Worm (Caenorhabditis elegans) whole organism, L4 larva: ENCODE measurements around the gene R11F4.2.

Experiments used
- F10B5.3 ChIP-seq: sonication (generic microtip); optimal IDR thresholded peaks from 2 replicates; lab custom pipeline; 2016; ENCODE audit warnings: mild to moderate bottlenecking, missing genetic modification characterization, missing compliant biosample characterization
- F49E8.2 ChIP-seq: sonication (generic microtip); optimal IDR thresholded peaks from 2 replicates; lab custom pipeline; 2016; ENCODE audit warnings: missing compliant biosample characterization, mild to moderate bottlenecking, missing genetic modification characterization, borderline replicate concordance
- Y105C5A.15 ChIP-seq: fragments of 200-800 bp; sonication (Bioruptor generic); IDR thresholded peaks from 2 replicates; pipeline ENCODE4 v1.3.6; 2022; ENCODE audit warnings: missing genetic modification characterization, missing compliant biosample characterization
- Y48G9A.11 ChIP-seq: fragments of 200-800 bp; sonication (Bioruptor generic); IDR thresholded peaks from 2 replicates; pipeline ENCODE4 v1.3.6; 2022; ENCODE audit warnings: missing genetic modification reagents, missing genetic modification characterization, missing compliant biosample characterization
- Y75B8A.6 ChIP-seq: fragments of 200-800 bp; sonication (Bioruptor generic); IDR thresholded peaks from 2 replicates; pipeline ENCODE4 v1.3.6; 2022; ENCODE audit warnings: missing genetic modification reagents, missing genetic modification characterization, missing compliant biosample characterization
- ZK337.2 ChIP-seq: fragments of 200-800 bp; sonication (Bioruptor generic); IDR thresholded peaks from 2 replicates; pipeline ENCODE4 v1.3.6; 2022; ENCODE audit warnings: missing genetic modification reagents, missing genetic modification characterization, missing compliant biosample characterization
- aha-1 ChIP-seq: fragments of 150-350 bp; peaks from one replicate; lab custom pipeline; 2014; ENCODE audit warnings: missing biosample characterization, missing genetic modification characterization
- aly-2 ChIP-seq: sonication (generic microtip); optimal IDR thresholded peaks from 2 replicates; lab custom pipeline; 2018; ENCODE audit warnings: missing biosample characterization, missing genetic modification characterization
- ama-1 ChIP-seq: fragments of 150-350 bp; optimal IDR thresholded peaks from 2 replicates; lab custom pipeline; 2014; ENCODE audit warnings: inconsistent platforms, mixed read lengths
- arid-1 ChIP-seq: fragments of 200-800 bp; sonication (Bioruptor generic); conservative IDR thresholded peaks from 2 replicates; pipeline ENCODE4 v1.3.6; 2022; ENCODE audit warnings: missing genetic modification reagents, missing genetic modification characterization, missing compliant biosample characterization
- daf-12 ChIP-seq: fragments of 150-350 bp; optimal IDR thresholded peaks from 2 replicates; lab custom pipeline; 2014; ENCODE audit warnings: missing biosample characterization, missing genetic modification reagents, missing genetic modification characterization
- dmd-8 ChIP-seq: fragments of 200-800 bp; sonication (Bioruptor generic); IDR thresholded peaks from 2 replicates; pipeline ENCODE4 v1.3.6; 2022; ENCODE audit warnings: missing genetic modification characterization, missing compliant biosample characterization
- duxl-1 ChIP-seq: sonication (generic microtip); optimal IDR thresholded peaks from 2 replicates; lab custom pipeline; 2016; ENCODE audit warnings: mild to moderate bottlenecking, missing genetic modification characterization, moderate library complexity, missing compliant biosample characterization; ENCODE audit not compliant: poor library complexity
- dve-1 ChIP-seq: sonication (generic microtip); optimal IDR thresholded peaks from 2 replicates; lab custom pipeline; 2017; ENCODE audit warnings: antibody characterized with exemption, mild to moderate bottlenecking, missing genetic modification characterization, missing compliant biosample characterization; ENCODE audit not compliant: insufficient read depth
- egl-43 ChIP-seq: fragments of 200-800 bp; sonication (Bioruptor generic); IDR thresholded peaks from 2 replicates; pipeline ENCODE4 v1.3.6; 2022; ENCODE audit warnings: missing genetic modification reagents, missing genetic modification characterization, missing compliant biosample characterization
- hlh-11 ChIP-seq: fragments of 200-800 bp; sonication (Bioruptor generic); optimal IDR thresholded peaks from 2 replicates; lab custom pipeline; 2018; ENCODE audit warnings: mild to moderate bottlenecking, missing genetic modification characterization, missing compliant biosample characterization
- lin-1 ChIP-seq: fragments of 200-800 bp; sonication (Bioruptor generic); IDR thresholded peaks from 2 replicates; pipeline ENCODE4 v1.3.6; 2022; ENCODE audit warnings: missing genetic modification reagents, missing genetic modification characterization, missing compliant biosample characterization
- lin-13 ChIP-seq: fragments of 150-350 bp; optimal IDR thresholded peaks from 2 replicates; lab custom pipeline; 2014; ENCODE audit warnings: missing biosample characterization, missing genetic modification reagents, missing genetic modification characterization
- lin-15B ChIP-seq: fragments of 150-350 bp; sonication (generic microtip); optimal IDR thresholded peaks from 3 replicates; lab custom pipeline; 2014; ENCODE audit warnings: missing biosample characterization, missing genetic modification characterization
- lin-38 ChIP-seq: fragments of 200-800 bp; sonication (Bioruptor generic); IDR thresholded peaks from 2 replicates; pipeline ENCODE4 v1.3.6; 2022; ENCODE audit warnings: missing genetic modification reagents, missing genetic modification characterization, missing compliant biosample characterization
- mdt-29 ChIP-seq: fragments of 200-800 bp; sonication (Bioruptor generic); IDR thresholded peaks from 2 replicates; pipeline ENCODE4 v1.3.6; 2022; ENCODE audit warnings: missing genetic modification reagents, missing genetic modification characterization, missing compliant biosample characterization
- nhr-25 ChIP-seq: sonication (generic microtip); optimal IDR thresholded peaks from 2 replicates; lab custom pipeline; 2017; ENCODE audit warnings: missing genetic modification characterization, mild to moderate bottlenecking, missing compliant biosample characterization, antibody characterized with exemption, moderate library complexity, borderline replicate concordance; ENCODE audit not compliant: insufficient read depth
- nhr-6 ChIP-seq: fragments of 150-350 bp; optimal IDR thresholded peaks from 2 replicates; lab custom pipeline; 2014; ENCODE audit warnings: missing biosample characterization, missing genetic modification characterization
- pha-4 ChIP-seq, 2 experiments: fragments of 150-350 bp in 1 of 2; fragments of 200-800 bp in 1 of 2; sonication (Bioruptor generic) in 1 of 2; IDR thresholded peaks in 1 of 2; optimal IDR thresholded peaks in 1 of 2; 2 replicates each; pipeline versions ENCODE4 v1.3.6 to Lab custom; 2014 to 2022; ENCODE audit warnings: missing genetic modification characterization in 2 of 2, missing genetic modification reagents in 2 of 2, missing biosample characterization in 1 of 2, missing compliant biosample characterization in 1 of 2
- saeg-2 ChIP-seq: fragments of 200-800 bp; sonication (Bioruptor generic); IDR thresholded peaks from 2 replicates; pipeline ENCODE4 v1.3.6; 2022; ENCODE audit warnings: missing genetic modification reagents, missing genetic modification characterization, missing compliant biosample characterization
- set-16 ChIP-seq: fragments of 200-800 bp; sonication (Bioruptor generic); IDR thresholded peaks from 2 replicates; pipeline ENCODE4 v1.3.6; 2022; ENCODE audit warnings: missing genetic modification reagents, missing genetic modification characterization, missing compliant biosample characterization
- snpc-1.2 ChIP-seq: fragments of 200-800 bp; sonication (Bioruptor generic); IDR thresholded peaks from 2 replicates; pipeline ENCODE4 v1.3.6; 2022; ENCODE audit warnings: missing genetic modification reagents, missing genetic modification characterization, missing compliant biosample characterization
- spr-3 ChIP-seq: fragments of 200-800 bp; sonication (Bioruptor generic); optimal IDR thresholded peaks from 2 replicates; lab custom pipeline; 2018; ENCODE audit warnings: mild to moderate bottlenecking, missing genetic modification characterization, missing compliant biosample characterization
- tra-1 ChIP-seq: fragments of 200-800 bp; sonication (Bioruptor generic); IDR thresholded peaks from 2 replicates; pipeline ENCODE4 v1.3.6; 2022; ENCODE audit warnings: missing genetic modification reagents, missing genetic modification characterization, missing compliant biosample characterization
- unc-130 ChIP-seq: sonication (generic microtip); optimal IDR thresholded peaks from 2 replicates; lab custom pipeline; 2016; ENCODE audit warnings: missing genetic modification reagents, missing genetic modification characterization, missing compliant biosample characterization
- unc-39 ChIP-seq: sonication (generic microtip); optimal IDR thresholded peaks from 2 replicates; lab custom pipeline; 2017; ENCODE audit warnings: missing biosample characterization, missing genetic modification characterization
- unc-62 ChIP-seq, 3 experiments: fragments of 150-350 bp in 1 of 3; sonication (generic microtip); optimal IDR thresholded peaks in 2 of 3; peaks in 1 of 3; 1 replicate in 1 of 3; 2 replicates in 2 of 3; lab custom pipeline; 2014 to 2017; ENCODE audit warnings: missing biosample characterization in 3 of 3, missing genetic modification characterization in 3 of 3, missing genetic modification reagents in 3 of 3, missing genotype in 1 of 3
- zag-1 ChIP-seq: fragments of 150-350 bp; optimal IDR thresholded peaks from 2 replicates; lab custom pipeline; 2014; ENCODE audit warnings: missing biosample characterization, missing genetic modification characterization
- zip-11 ChIP-seq: fragments of 200-800 bp; sonication (Bioruptor generic); IDR thresholded peaks from 2 replicates; pipeline ENCODE4 v1.3.6; 2022; ENCODE audit warnings: missing genetic modification characterization, missing compliant biosample characterization
- zip-2 ChIP-seq: fragments of 150-350 bp; optimal IDR thresholded peaks from 2 replicates; lab custom pipeline; 2014; ENCODE audit warnings: missing biosample characterization, missing genetic modification characterization

The R11F4.2 gene

ce11 chrII:4082754-4083153, at the start of gene R11F4.2:
Gene R11F4.2 (plus strand): TSS chrII:4083054.
- no peak for TF ChIP-seq spr-3 (GFP tag; lab: Kevin White, UChicago)
- no peak for TF ChIP-seq nhr-25 (tag; lab: Kevin White, UChicago)
- no peak for TF ChIP-seq duxl-1 (tag; lab: Kevin White, UChicago)
- no peak for TF ChIP-seq unc-39 (tag; lab: Kevin White, UChicago)
- no peak for TF ChIP-seq lin-15B (tag; lab: Kevin White, UChicago)
- no peak for TF ChIP-seq tra-1
- TF ChIP-seq dmd-8, result no peak
- TF ChIP-seq lin-1 (GFP tag; lab: Robert Waterston, UW), result no peak
- no peak for TF ChIP-seq saeg-2 (GFP tag; lab: Robert Waterston, UW)
- no peak for TF ChIP-seq zip-11 (GFP tag; lab: Robert Waterston, UW)
- no peak for TF ChIP-seq aly-2
- TF ChIP-seq daf-12 (tag; lab: Kevin White, UChicago), result no peak
- no peak for TF ChIP-seq Y105C5A.15 (GFP tag; lab: Robert Waterston, UW)
- no peak for TF ChIP-seq mdt-29
- TF ChIP-seq lin-13 (GFP tag; lab: Kevin White, UChicago), result no peak
- TF ChIP-seq dve-1 (tag; lab: Kevin White, UChicago), result no peak

DNA sequence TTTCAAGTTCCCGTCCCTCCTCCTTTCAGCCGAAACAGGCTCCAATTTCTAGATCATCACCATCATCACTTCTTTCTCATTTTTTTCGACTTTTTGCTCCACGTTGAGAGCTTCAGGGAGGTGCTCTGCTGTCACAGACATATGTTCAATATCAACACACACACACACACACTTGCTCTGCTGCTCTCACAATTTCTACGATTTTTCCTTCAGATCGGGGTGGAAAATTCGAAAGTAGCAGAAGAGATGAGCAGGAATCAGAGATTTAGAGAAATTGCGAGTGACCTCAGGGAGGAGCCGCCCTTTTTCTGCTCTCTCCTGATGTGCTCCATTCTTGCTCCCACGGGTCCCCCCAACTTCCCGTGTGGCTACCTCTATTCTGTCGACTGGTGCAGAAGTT, 44.3 kb upstream of the R11F4.2 start, which contains the start of gene pqn-48:
TSS of gene pqn-48 (plus strand) at position 344 of the 400 bp plus-strand sequence.
- TF ChIP-seq set-16 (GFP tag; lab: Robert Waterston, UW) (peak; percentile 32), hlh-11 (no peak), F10B5.3 (tag; lab: Kevin White, UChicago) (no peak), ZK337.2 (GFP tag; lab: Robert Waterston, UW) (no peak), nhr-6 (no peak), unc-62 (GFP tag; optimal IDR thresholded peaks at IDR 0.05 in 1 of 2; lab: Kevin White, UChicago) (peak in 1 of 2 experiments; percentile 16), unc-62 (tag; optimal IDR thresholded peaks at IDR 0.05; lab: Kevin White, UChicago) (no peak)

ce11 chrII:4040066-4040465, 42.8 kb upstream of the R11F4.2 start:
- TF ChIP-seq unc-62 (GFP tag; optimal IDR thresholded peaks at IDR 0.05 in 1 of 2; lab: Kevin White, UChicago) (peak in 1 of 2 experiments; percentile 90), unc-62 (tag; optimal IDR thresholded peaks at IDR 0.05; lab: Kevin White, UChicago) (no peak), saeg-2 (GFP tag; lab: Robert Waterston, UW) (no peak)

ce11 chrII:4042696-4043095, 40.2 kb upstream of the R11F4.2 start:
- TF ChIP-seq dmd-8 (0 out of 2 replicates have a peak, but pooled peaks have one; percentile 39), Y48G9A.11 (GFP tag; lab: Robert Waterston, UW) (0 out of 2 replicates have a peak, but pooled peaks have one; percentile 34), zag-1 (tag; lab: Kevin White, UChicago) (no peak), aha-1 (tag; lab: Kevin White, UChicago) (peak; percentile 80), egl-43 (GFP tag; lab: Robert Waterston, UW) (peak; percentile 19; the same call in 1 of the 2 replicates), F10B5.3 (tag; lab: Kevin White, UChicago) (no peak), nhr-6 (no peak), lin-38 (GFP tag; lab: Robert Waterston, UW) (peak; percentile 52), pha-4 (GFP tag; IDR thresholded peaks at IDR 0.05; lab: Robert Waterston, UW) (0 out of 2 replicates have a peak, but pooled peaks have one; percentile 18), pha-4 (tag; optimal IDR thresholded peaks at IDR 0.05; lab: Kevin White, UChicago) (no peak), arid-1 (GFP tag; lab: Robert Waterston, UW) (0 out of 2 replicates have a peak, but pooled peaks have one; percentile 18), F49E8.2 (tag; lab: Kevin White, UChicago) (peak; percentile 63), snpc-1.2 (peak; percentile 60; the same call in 1 of the 2 replicates), zip-2 (tag; lab: Kevin White, UChicago) (no peak), ama-1 (lab: Kevin White, UChicago) (peak; percentile 62), unc-130 (peak; percentile 29), Y75B8A.6 (GFP tag; lab: Robert Waterston, UW) (0 out of 2 replicates have a peak, but pooled peaks have one; percentile 23)
